Worm (Caenorhabditis elegans): ENCODE data around the gene ZK688.12.
"Not testable (repeated sequence)": the region's sequence is repeated elsewhere in the genome, so short reads cannot be mapped to it uniquely, and the experiment has no call there.

DNA sequence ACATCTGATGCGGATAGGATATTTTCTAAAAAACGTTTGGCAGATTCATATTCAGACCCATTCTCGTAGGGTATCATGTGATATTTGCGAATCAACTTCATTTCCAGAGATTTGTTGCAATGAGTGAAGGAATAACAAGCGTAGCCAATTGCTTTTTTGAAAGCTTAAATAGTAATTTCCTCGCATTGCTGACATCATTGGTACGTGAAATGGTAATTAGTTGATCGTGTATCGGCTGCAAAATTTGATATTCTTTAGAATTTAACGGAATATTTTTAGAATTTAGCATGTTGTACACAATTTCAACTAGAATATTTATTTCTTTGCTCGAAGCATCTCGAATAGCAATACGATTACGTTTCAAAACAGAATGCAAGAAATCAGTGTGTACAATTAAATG, 49.3 kb upstream of the ZK688.12 start, which contains the start of gene F54H12.4:
- TF ChIP-seq gmeb-1, ceh-82, zag-1, mdl-1 (tag; optimal IDR thresholded peaks at IDR 0.05): not testable (repeated sequence)

Measured in whole organism, L2 larva.